Worm (Caenorhabditis elegans) whole organism, dauer: ENCODE results near the gene ZK105.8.

Experiments
- unc-62 ChIP-seq: sonication (generic microtip); optimal IDR thresholded peaks from 2 replicates; lab custom pipeline; 2017; ENCODE audit warnings: missing biosample characterization, missing genetic modification reagents, missing genetic modification characterization

ZK105.8 gene

ce11 chrV:7754557-7754956 lies 30.3 kb downstream of the ZK105.8 start, which contains the start of gene T05B11.4:
Gene T05B11.4 (minus strand): TSS chrV:7754657.
- no peak for TF ChIP-seq unc-62 (GFP tag; lab: Kevin White, UChicago)

- TF ChIP-seq unc-62 (GFP tag; lab: Kevin White, UChicago), result no peak
Measured at ce11 chrV:7755991-7756390, 31.7 kb downstream of the ZK105.8 start.

- TF ChIP-seq unc-62 (GFP tag; lab: Kevin White, UChicago), result no peak
Measured at ce11 chrV:7759270-7759669, 35.0 kb downstream of the ZK105.8 start.

- no peak for TF ChIP-seq unc-62 (GFP tag; lab: Kevin White, UChicago)
Measured at ce11 chrV:7760174-7760573, 35.9 kb downstream of the ZK105.8 start, which contains the start of gene hint-3. Gene hint-3 (plus strand): TSS chrV:7760474.

ce11 chrV:7761906-7762305 lies 37.6 kb downstream of the ZK105.8 start:
- no peak for TF ChIP-seq unc-62 (GFP tag; lab: Kevin White, UChicago)

ce11 chrV:7770961-7771360 lies 46.7 kb downstream of the ZK105.8 start, which contains the start of gene frpr-3:
Gene frpr-3 (plus strand): TSS chrV:7771261.
- TF ChIP-seq unc-62 (GFP tag; lab: Kevin White, UChicago), result no peak

ce11 chrV:7773647-7774046 lies 49.4 kb downstream of the ZK105.8 start:
- no peak for TF ChIP-seq unc-62 (GFP tag; lab: Kevin White, UChicago)

ce11 chrV:7774143-7774595 lies 49.9 kb downstream of the ZK105.8 start, which contains the start of gene grl-10:
Gene grl-10 (plus strand): TSS chrV:7774545.
- no peak for TF ChIP-seq unc-62 (GFP tag; lab: Kevin White, UChicago)

ce11 chrV:7775226-7775625 lies 50.9 kb downstream of the ZK105.8 start:
- TF ChIP-seq unc-62 (GFP tag; lab: Kevin White, UChicago), result no peak
